Fruit fly (Drosophila melanogaster): ENCODE data around the gene klg.
A peak's percentile ranks its signal among the peaks of the same experiment; 100 is the strongest.

Gene klg

DNA sequence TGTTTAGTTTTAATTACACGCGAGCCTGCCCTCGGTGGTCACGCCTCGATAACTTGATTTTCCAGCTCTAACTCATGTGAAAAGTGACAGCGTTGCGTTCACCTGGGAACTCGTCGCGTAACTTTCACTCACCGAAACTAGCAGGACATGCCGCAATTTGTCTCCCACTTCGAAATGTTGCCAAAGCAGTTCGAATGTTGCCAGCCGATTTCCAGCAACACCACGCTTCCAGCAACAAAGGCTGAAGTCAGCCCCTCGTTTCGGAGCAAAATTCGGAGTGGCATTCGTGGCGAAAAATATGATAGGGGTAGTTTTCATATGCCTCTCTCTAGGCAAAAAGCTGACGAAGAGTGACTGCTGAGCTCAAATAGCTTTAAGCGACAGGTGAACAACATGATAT, 777 bp upstream of the klg start:
- TF ChIP-seq Pif1A (GFP tag; optimal IDR thresholded peaks at IDR 0.05): no peak
- no peak for TF ChIP-seq EcR (GFP tag; optimal IDR thresholded peaks at IDR 0.05)
- TF ChIP-seq rn (GFP tag; IDR thresholded peaks at IDR 0.05): no peak
- no peak for TF ChIP-seq CG13204 (GFP tag; optimal IDR thresholded peaks at IDR 0.05)
- TF ChIP-seq CG8301 (tag; optimal IDR thresholded peaks at IDR 0.05): no peak

DNA sequence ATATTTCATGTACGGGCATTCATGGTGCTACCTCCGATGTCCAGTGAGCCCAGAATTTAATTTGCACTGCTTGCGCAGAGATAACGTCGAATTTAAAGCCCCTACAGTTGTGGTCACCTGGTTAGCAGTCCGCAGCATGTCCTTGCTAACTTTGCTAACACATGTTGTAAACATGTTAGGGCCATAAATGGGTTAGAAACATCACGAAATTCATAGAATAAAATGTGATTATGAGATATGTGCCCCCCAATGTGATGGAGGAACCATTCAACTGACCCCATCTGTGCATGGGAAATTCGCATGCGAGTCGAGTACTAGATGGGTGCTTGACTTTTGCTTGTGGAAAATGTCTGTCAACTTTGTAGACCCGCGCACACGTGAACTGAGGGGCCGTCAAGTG, 12.0 kb downstream of the klg start:
- TF ChIP-seq CG34367 (tag; optimal IDR thresholded peaks at IDR 0.05) (peak; percentile 36), CG8159 (tag; optimal IDR thresholded peaks at IDR 0.05) (peak; percentile 57), Snoo (tag; optimal IDR thresholded peaks at IDR 0.05) (no peak), CG14655 (GFP tag; optimal IDR thresholded peaks at IDR 0.05) (peak; percentile 44), CG8301 (tag; optimal IDR thresholded peaks at IDR 0.05) (peak; percentile 26), fd96Ca (GFP tag; IDR thresholded peaks at IDR 0.05) (peak; percentile 42; the same call in 1 of the 3 replicates), CG17806 (tag; optimal IDR thresholded peaks at IDR 0.05) (no peak), CG15710 (tag; optimal IDR thresholded peaks at IDR 0.05) (peak; percentile 38), CG9948 (tag; optimal IDR thresholded peaks at IDR 0.05) (peak; percentile 15), CG4496 (GFP tag; IDR thresholded peaks at IDR 0.05) (0 out of 3 replicates have a peak, but pooled peaks have one; percentile 39)

dm6 chr3R:22923052-22923451, 24.0 kb downstream of the klg start, which contains the start of gene CG6660:
Gene CG6660, plus strand, starts transcription at chr3R:22923352.
- TF ChIP-seq Pif1B (GFP tag; optimal IDR thresholded peaks at IDR 0.05) (no peak), CG15710 (tag; optimal IDR thresholded peaks at IDR 0.05) (no peak), CG8159 (tag; optimal IDR thresholded peaks at IDR 0.05) (no peak), Ets98B (GFP tag; IDR thresholded peaks at IDR 0.05) (no peak), CG34367 (tag; optimal IDR thresholded peaks at IDR 0.05) (no peak), CG10348 (GFP tag; IDR thresholded peaks at IDR 0.05) (no peak), fd96Ca (GFP tag; IDR thresholded peaks at IDR 0.05) (no peak), CG32121 (GFP tag; IDR thresholded peaks at IDR 0.05) (no peak), CG17806 (tag; optimal IDR thresholded peaks at IDR 0.05) (no peak), Pif1A (GFP tag; optimal IDR thresholded peaks at IDR 0.05) (no peak), Snoo (tag; optimal IDR thresholded peaks at IDR 0.05) (no peak), CG9948 (tag; optimal IDR thresholded peaks at IDR 0.05) (no peak)

- TF ChIP-seq fd96Ca (GFP tag; IDR thresholded peaks at IDR 0.05): no peak
- no peak for TF ChIP-seq Ets98B (GFP tag; IDR thresholded peaks at IDR 0.05)
- no peak for TF ChIP-seq CG34367 (tag; optimal IDR thresholded peaks at IDR 0.05)
- TF ChIP-seq rn (GFP tag; IDR thresholded peaks at IDR 0.05): no peak
- no peak for TF ChIP-seq CG4496 (GFP tag; IDR thresholded peaks at IDR 0.05)
- no peak for TF ChIP-seq EcR (GFP tag; optimal IDR thresholded peaks at IDR 0.05)
- TF ChIP-seq CG8159 (tag; optimal IDR thresholded peaks at IDR 0.05): peak; percentile 21
- TF ChIP-seq CG14655 (GFP tag; optimal IDR thresholded peaks at IDR 0.05): peak; percentile 3
- no peak for TF ChIP-seq CG10348 (GFP tag; IDR thresholded peaks at IDR 0.05)
These were observed 66.1 kb downstream of the klg start for dm6 chr3R:22965220-22965619.

DNA sequence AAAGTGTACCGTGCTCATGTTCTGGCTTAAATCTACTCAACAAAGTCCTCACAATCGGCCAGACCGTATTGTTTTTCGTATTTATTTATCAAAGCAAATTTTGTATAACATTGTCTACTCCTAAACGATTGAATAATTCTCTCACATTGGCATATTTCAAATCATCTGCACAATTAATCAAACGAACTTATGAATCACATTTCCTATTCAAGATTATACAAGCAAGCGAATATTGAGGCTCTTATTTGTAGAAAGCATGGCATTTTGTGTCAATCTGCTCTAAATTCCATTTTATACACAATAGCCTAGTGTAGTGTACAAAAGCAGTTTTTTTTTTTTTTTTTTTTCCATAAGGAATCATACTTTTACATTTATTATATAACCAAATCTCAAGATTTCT, 66.9 kb downstream of the klg start, which contains the start of gene Tpl94D:
Gene Tpl94D, plus strand, starts transcription at position 301 of the 400 bp plus-strand sequence.
- TF ChIP-seq CG12605 (GFP tag; IDR thresholded peaks at IDR 0.05) (no peak), CG8301 (tag; optimal IDR thresholded peaks at IDR 0.05) (no peak), CG8159 (tag; optimal IDR thresholded peaks at IDR 0.05) (no peak), rn (GFP tag; IDR thresholded peaks at IDR 0.05) (no peak), CG9948 (tag; optimal IDR thresholded peaks at IDR 0.05) (no peak), CG17806 (tag; optimal IDR thresholded peaks at IDR 0.05) (no peak), Pif1A (GFP tag; optimal IDR thresholded peaks at IDR 0.05) (no peak), gl (tag; optimal IDR thresholded peaks at IDR 0.05) (no peak), Snoo (tag; optimal IDR thresholded peaks at IDR 0.05) (no peak), CG10348 (GFP tag; IDR thresholded peaks at IDR 0.05) (no peak), CG34367 (tag; optimal IDR thresholded peaks at IDR 0.05) (no peak)

dm6 chr3R:22976997-22977396, 77.9 kb downstream of the klg start, which contains the start of gene Gbp3:
Gene Gbp3, plus strand, starts transcription at chr3R:22977270.
- TF ChIP-seq gl (tag; optimal IDR thresholded peaks at IDR 0.05): no peak
- TF ChIP-seq EcR (GFP tag; optimal IDR thresholded peaks at IDR 0.05): no peak
- TF ChIP-seq CG17806 (tag; optimal IDR thresholded peaks at IDR 0.05): no peak
- TF ChIP-seq Pif1A (GFP tag; optimal IDR thresholded peaks at IDR 0.05): no peak
- no peak for TF ChIP-seq CG8301 (tag; optimal IDR thresholded peaks at IDR 0.05)
- no peak for TF ChIP-seq rn (GFP tag; IDR thresholded peaks at IDR 0.05)
- TF ChIP-seq D1 (tag; optimal IDR thresholded peaks at IDR 0.05): no peak
- TF ChIP-seq CG14655 (GFP tag; optimal IDR thresholded peaks at IDR 0.05): no peak
- no peak for TF ChIP-seq Snoo (tag; optimal IDR thresholded peaks at IDR 0.05)
- no peak for TF ChIP-seq CG8159 (tag; optimal IDR thresholded peaks at IDR 0.05)
- no peak for TF ChIP-seq CG32121 (GFP tag; IDR thresholded peaks at IDR 0.05)
- TF ChIP-seq CG10348 (GFP tag; IDR thresholded peaks at IDR 0.05): no peak
- no peak for TF ChIP-seq Ets98B (GFP tag; IDR thresholded peaks at IDR 0.05)
- no peak for TF ChIP-seq CG4496 (GFP tag; IDR thresholded peaks at IDR 0.05)
- no peak for TF ChIP-seq CG9948 (tag; optimal IDR thresholded peaks at IDR 0.05)
- TF ChIP-seq fd96Ca (GFP tag; IDR thresholded peaks at IDR 0.05): no peak
- no peak for TF ChIP-seq Pif1B (GFP tag; optimal IDR thresholded peaks at IDR 0.05)

- TF ChIP-seq Snoo (tag; optimal IDR thresholded peaks at IDR 0.05) (no peak), rn (GFP tag; IDR thresholded peaks at IDR 0.05) (no peak), CG10348 (GFP tag; IDR thresholded peaks at IDR 0.05) (no peak)
These were observed 87.9 kb downstream of the klg start, which contains the start of gene Or94a for dm6 chr3R:22986981-22987380. Gene Or94a, plus strand, starts transcription at chr3R:22987281.
